Fruit fly (Drosophila melanogaster) whole organism, embryonic: ENCODE data around the gene Dph3.

Experiments used
- Abd-B ChIP-seq: fragments of 200-800 bp; sonication (Bioruptor generic); optimal IDR thresholded peaks from 2 replicates; lab custom pipeline; 2018; ENCODE audit warnings: missing biosample characterization, mild to moderate bottlenecking, missing genetic modification characterization, moderate library complexity
- Asciz ChIP-seq: fragments of 200-800 bp; sonication (Bioruptor generic); optimal IDR thresholded peaks from 2 replicates; lab custom pipeline; 2017; ENCODE audit warnings: missing biosample characterization, mild to moderate bottlenecking, missing genetic modification characterization, missing genetic modification reagents
- CG1024 ChIP-seq: fragments of 200-800 bp; sonication (Bioruptor generic); IDR thresholded peaks from 2 replicates; pipeline ENCODE4 v1.3.6; 2022; ENCODE audit warnings: missing biosample characterization, missing genetic modification characterization
- CG10267 ChIP-seq: fragments of 200-800 bp; sonication (Bioruptor generic); optimal IDR thresholded peaks from 2 replicates; lab custom pipeline; 2018; ENCODE audit warnings: missing biosample characterization, mild to moderate bottlenecking, missing genetic modification characterization, moderate library complexity
- CG10431 ChIP-seq: fragments of 200-800 bp; sonication (Bioruptor generic); optimal IDR thresholded peaks from 3 replicates; lab custom pipeline; 2018; ENCODE audit warnings: missing biosample characterization, mild to moderate bottlenecking, missing genetic modification characterization
- CG10979 ChIP-seq: fragments of 200-800 bp; sonication (Bioruptor generic); optimal IDR thresholded peaks from 2 replicates; lab custom pipeline; 2018; ENCODE audit warnings: missing biosample characterization, mild to moderate bottlenecking, missing genetic modification characterization, moderate library complexity
- CG15011 ChIP-seq: fragments of 200-800 bp; sonication (Bioruptor generic); optimal IDR thresholded peaks from 3 replicates; lab custom pipeline; 2018; ENCODE audit warnings: missing biosample characterization, mild to moderate bottlenecking, missing genetic modification characterization
- CG17186 ChIP-seq: fragments of 200-800 bp; sonication (Bioruptor generic); optimal IDR thresholded peaks from 3 replicates; lab custom pipeline; 2017; ENCODE audit warnings: missing biosample characterization, missing genetic modification reagents, missing genetic modification characterization
- CG17359 ChIP-seq: fragments of 200-800 bp; sonication (Bioruptor generic); optimal IDR thresholded peaks from 3 replicates; lab custom pipeline; 2018; ENCODE audit warnings: missing biosample characterization, mild to moderate bottlenecking, missing genetic modification characterization, moderate library complexity
- CG17361 ChIP-seq: fragments of 200-800 bp; sonication (Bioruptor generic); IDR thresholded peaks from 3 replicates; pipeline ENCODE4 v1.3.6; 2022; ENCODE audit warnings: missing biosample characterization, missing genetic modification characterization
- CG17612 ChIP-seq: fragments of 200-800 bp; sonication (Bioruptor generic); IDR thresholded peaks from 2 replicates; pipeline ENCODE4 v1.3.6; 2022; ENCODE audit warnings: missing biosample characterization, missing genetic modification characterization
- CG18599 ChIP-seq: fragments of 200-800 bp; sonication (Bioruptor generic); optimal IDR thresholded peaks from 3 replicates; lab custom pipeline; 2017; ENCODE audit warnings: missing biosample characterization, missing genetic modification characterization, mild to moderate bottlenecking, moderate library complexity, missing genetic modification reagents
- CG31388 ChIP-seq: fragments of 200-800 bp; sonication (Bioruptor generic); optimal IDR thresholded peaks from 2 replicates; lab custom pipeline; 2016; ENCODE audit warnings: missing biosample characterization, missing genetic modification characterization
- CG5245 ChIP-seq: fragments of 200-800 bp; sonication (Bioruptor generic); optimal IDR thresholded peaks from 3 replicates; lab custom pipeline; 2016; ENCODE audit warnings: missing biosample characterization, missing genetic modification characterization
- CG6175 ChIP-seq: fragments of 200-800 bp; sonication (Bioruptor generic); IDR thresholded peaks from 3 replicates; pipeline ENCODE4 v1.3.6; 2022; ENCODE audit warnings: missing biosample characterization, missing genetic modification characterization
- CG6683 ChIP-seq: fragments of 200-800 bp; sonication (Bioruptor generic); optimal IDR thresholded peaks from 2 replicates; lab custom pipeline; 2017; ENCODE audit warnings: missing biosample characterization, mild to moderate bottlenecking, missing genetic modification characterization, missing genetic modification reagents
- CG7745 ChIP-seq: fragments of 200-800 bp; sonication (Bioruptor generic); optimal IDR thresholded peaks from 2 replicates; lab custom pipeline; 2018; ENCODE audit warnings: missing biosample characterization, mild to moderate bottlenecking, missing genetic modification characterization, moderate library complexity
- CG7839 ChIP-seq: fragments of 200-800 bp; sonication (Bioruptor generic); optimal IDR thresholded peaks from 3 replicates; lab custom pipeline; 2018; ENCODE audit warnings: missing biosample characterization, mild to moderate bottlenecking, missing genetic modification characterization, moderate library complexity
- CG8388 ChIP-seq: fragments of 200-800 bp; sonication (Bioruptor generic); optimal IDR thresholded peaks from 2 replicates; lab custom pipeline; 2019; ENCODE audit warnings: missing biosample characterization, mild to moderate bottlenecking, missing genetic modification characterization, moderate library complexity
- CG8478 ChIP-seq: fragments of >200 bp; optimal IDR thresholded peaks from 2 replicates; lab custom pipeline; 2018
- Camta ChIP-seq: fragments of 200-800 bp; sonication (Bioruptor generic); optimal IDR thresholded peaks from 2 replicates; lab custom pipeline; 2016; ENCODE audit warnings: missing biosample characterization, missing genetic modification characterization
- D19B ChIP-seq: fragments of 200-800 bp; sonication (Bioruptor generic); optimal IDR thresholded peaks from 2 replicates; lab custom pipeline; 2017; ENCODE audit warnings: missing biosample characterization, mild to moderate bottlenecking, missing genetic modification characterization
- Deaf1 ChIP-seq: fragments of 200-800 bp; optimal IDR thresholded peaks from 3 replicates; lab custom pipeline; 2019; ENCODE audit warnings: missing biosample characterization, mild to moderate bottlenecking, missing genetic modification characterization, moderate library complexity
- HLHmδ ChIP-seq: fragments of 200-800 bp; sonication (Bioruptor generic); optimal IDR thresholded peaks from 2 replicates; lab custom pipeline; 2018; ENCODE audit warnings: missing biosample characterization, mild to moderate bottlenecking, missing genetic modification characterization, moderate library complexity
- Lim3 ChIP-seq: fragments of 200-800 bp; sonication (Bioruptor generic); IDR thresholded peaks from 2 replicates; pipeline ENCODE4 v1.3.6; 2022; ENCODE audit warnings: missing biosample characterization, missing genetic modification characterization
- MBD-R2 ChIP-seq: fragments of 200-800 bp; sonication (Bioruptor generic); IDR thresholded peaks from 2 replicates; pipeline ENCODE4 v1.3.6; 2022; ENCODE audit warnings: missing biosample characterization, missing genetic modification characterization
- MTF-1 ChIP-seq: fragments of 200-800 bp; sonication (Bioruptor generic); optimal IDR thresholded peaks from 2 replicates; lab custom pipeline; 2018; ENCODE audit warnings: missing biosample characterization, mild to moderate bottlenecking, missing genetic modification characterization, borderline replicate concordance
- Optix ChIP-seq: fragments of 200-800 bp; sonication (Bioruptor generic); IDR thresholded peaks from 3 replicates; pipeline ENCODE4 v1.3.6; 2022; ENCODE audit warnings: missing biosample characterization, missing genetic modification characterization
- Sox100B ChIP-seq: fragments of 200-800 bp; sonication (Bioruptor generic); optimal IDR thresholded peaks from 3 replicates; lab custom pipeline; 2018; ENCODE audit warnings: missing biosample characterization, mild to moderate bottlenecking, missing genetic modification characterization
- Ssrp ChIP-seq: fragments of 200-800 bp; sonication (Bioruptor generic); optimal IDR thresholded peaks from 2 replicates; lab custom pipeline; 2018; ENCODE audit warnings: missing biosample characterization, mild to moderate bottlenecking, missing genetic modification characterization, moderate library complexity
- Taf1 ChIP-seq: fragments of 200-800 bp; sonication (Bioruptor generic); IDR thresholded peaks from 2 replicates; pipeline ENCODE4 v1.3.6; 2022; ENCODE audit warnings: missing biosample characterization, missing genetic modification characterization
- Xbp1 ChIP-seq: fragments of 200-800 bp; sonication (Bioruptor generic); optimal IDR thresholded peaks from 3 replicates; lab custom pipeline; 2016; ENCODE audit warnings: missing biosample characterization, mild to moderate bottlenecking, missing genetic modification characterization
- chm ChIP-seq: fragments of 200-800 bp; sonication (Bioruptor generic); IDR thresholded peaks from 2 replicates; pipeline ENCODE4 v1.3.6; 2022; ENCODE audit warnings: missing biosample characterization, missing genetic modification characterization
- dati ChIP-seq: fragments of 200-800 bp; sonication (Bioruptor generic); IDR thresholded peaks from 2 replicates; pipeline ENCODE4 v1.3.6; 2022; ENCODE audit warnings: missing biosample characterization, missing genetic modification characterization
- dmrt99B ChIP-seq: fragments of 200-800 bp; sonication (Bioruptor generic); optimal IDR thresholded peaks from 2 replicates; lab custom pipeline; 2018; ENCODE audit warnings: missing biosample characterization, mild to moderate bottlenecking, missing genetic modification characterization, moderate library complexity
- ftz-f1 ChIP-seq: fragments of 200-800 bp; sonication (Bioruptor generic); optimal IDR thresholded peaks from 2 replicates; lab custom pipeline; 2016; ENCODE audit warnings: missing biosample characterization, missing genetic modification characterization
- grau ChIP-seq: fragments of 200-800 bp; optimal IDR thresholded peaks from 3 replicates; lab custom pipeline; 2019; ENCODE audit warnings: missing biosample characterization, mild to moderate bottlenecking, missing genetic modification characterization, moderate library complexity
- mirr ChIP-seq: fragments of 200-800 bp; sonication (Bioruptor generic); optimal IDR thresholded peaks from 3 replicates; lab custom pipeline; 2018; ENCODE audit warnings: missing biosample characterization, mild to moderate bottlenecking, missing genetic modification characterization
- org-1 ChIP-seq: fragments of 200-800 bp; sonication (Bioruptor generic); optimal IDR thresholded peaks from 2 replicates; lab custom pipeline; 2017; ENCODE audit warnings: missing biosample characterization, missing genetic modification characterization
- psq ChIP-seq: fragments of 200-800 bp; sonication (Bioruptor generic); optimal IDR thresholded peaks from 2 replicates; lab custom pipeline; 2017; ENCODE audit warnings: missing biosample characterization, missing genetic modification characterization
- repo ChIP-seq: fragments of 200-800 bp; sonication (Bioruptor generic); optimal IDR thresholded peaks from 2 replicates; lab custom pipeline; 2016; ENCODE audit warnings: missing biosample characterization, missing genetic modification characterization
- rib ChIP-seq: fragments of 200-800 bp; sonication (Bioruptor generic); IDR thresholded peaks from 2 replicates; pipeline ENCODE4 v1.3.6; 2022; ENCODE audit warnings: missing biosample characterization, missing genetic modification characterization
- tgo ChIP-seq: fragments of 200-800 bp; sonication (Bioruptor generic); IDR thresholded peaks from 3 replicates; pipeline ENCODE4 v1.3.6; 2022; ENCODE audit warnings: missing biosample characterization, missing genetic modification characterization
- tin ChIP-seq: fragments of 200-800 bp; sonication (Bioruptor generic); optimal IDR thresholded peaks from 3 replicates; lab custom pipeline; 2016; ENCODE audit warnings: missing biosample characterization, missing genetic modification characterization
- tll ChIP-seq, 2 experiments: fragments of 200-800 bp in 1 of 2; fragments of >200 bp in 1 of 2; sonication (Bioruptor generic) in 1 of 2; optimal IDR thresholded peaks; 2 replicates each; lab custom pipeline; 2017 to 2019; ENCODE audit warnings: missing biosample characterization in 2 of 2, missing genetic modification characterization in 2 of 2, mild to moderate bottlenecking in 1 of 2, moderate library complexity in 1 of 2
- vnd ChIP-seq: fragments of 200-800 bp; sonication (Bioruptor generic); IDR thresholded peaks from 3 replicates; pipeline ENCODE4 v1.3.6; 2022; ENCODE audit warnings: missing biosample characterization, missing genetic modification characterization; ENCODE audit not compliant: partially characterized antibody
- wor ChIP-seq: fragments of 200-800 bp; sonication (Bioruptor generic); IDR thresholded peaks from 2 replicates; pipeline ENCODE4 v1.3.6; 2022; ENCODE audit warnings: missing biosample characterization, missing genetic modification characterization
- yki ChIP-seq: fragments of >200 bp; optimal IDR thresholded peaks from 3 replicates; lab custom pipeline; 2018
- z ChIP-seq: fragments of 200-800 bp; sonication (Bioruptor generic); IDR thresholded peaks from 3 replicates; pipeline ENCODE4 v1.3.6; 2022; ENCODE audit warnings: missing biosample characterization, missing genetic modification characterization

The Dph3 gene

DNA sequence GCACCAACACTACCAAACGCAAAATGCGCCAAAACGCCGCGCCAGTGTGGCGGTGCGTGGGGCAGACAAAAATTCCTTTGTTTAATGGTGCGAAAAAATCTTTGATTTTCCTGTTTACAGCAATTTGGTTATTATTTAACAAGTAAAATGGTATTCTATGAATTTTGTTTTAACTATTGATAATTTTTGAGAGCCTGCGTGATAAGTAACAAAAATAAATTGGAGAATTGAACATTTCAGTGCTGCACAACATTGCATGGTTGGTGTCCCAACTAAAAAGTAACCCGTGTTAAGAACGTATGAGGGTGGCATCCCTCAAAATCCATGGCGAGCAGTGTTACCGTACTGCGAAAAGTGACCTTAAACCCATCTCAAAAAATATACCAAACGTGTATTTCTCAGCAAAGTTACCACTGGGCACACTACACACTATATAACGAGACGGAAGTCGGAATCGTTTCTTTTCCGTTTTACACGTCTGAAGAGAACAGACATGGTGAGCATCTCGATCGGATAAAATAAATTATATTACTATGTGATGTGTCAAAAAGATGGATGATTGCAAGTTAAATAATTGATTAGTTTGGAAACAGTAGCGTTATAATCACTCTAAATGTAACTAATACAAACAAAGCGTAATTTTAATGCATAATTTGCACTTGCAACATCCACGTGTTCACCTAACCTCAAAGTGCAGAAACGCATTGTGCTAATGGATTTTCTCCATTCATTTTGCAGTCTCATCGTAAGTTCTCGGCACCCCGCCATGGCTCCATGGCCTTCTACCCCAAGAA, 10.1 kb upstream of the Dph3 start, which contains the start of the genes CG6693 and RpL3 (continued):
- TF ChIP-seq CG10431 (peak; percentile 88), CG7839 (peak; percentile 77), Deaf1 (tag; lab: Kevin White, UChicago) (peak; percentile 49), Camta (peak; percentile 38), CG10979 (tag; lab: Kevin White, UChicago) (peak; percentile 64), CG17186 (peak; percentile 80), CG31388 (GFP tag; lab: Kevin White, UChicago) (no peak), Xbp1 (peak; percentile 52), CG8388 (GFP tag; lab: Kevin White, UChicago) (peak; percentile 58), rib (GFP tag; lab: Robert Waterston, UW) (peak; percentile 71), HLHmδ (peak; percentile 95), dmrt99B (peak; percentile 68), z (peak; percentile 56; the same call in 1 of the 3 replicates), CG8478 (peak; percentile 69), vnd (GFP tag; lab: Robert Waterston, UW) (no peak), Asciz (GFP tag; lab: Kevin White, UChicago) (peak; percentile 86), tll (GFP tag; optimal IDR thresholded peaks at IDR 0.05; lab: Kevin White, UChicago) (no peak), chm (GFP tag; lab: Robert Waterston, UW) (peak; percentile 94), yki (lab: Kevin White, UChicago) (no peak), repo (GFP tag; lab: Kevin White, UChicago) (peak; percentile 39), CG17361 (GFP tag; lab: Robert Waterston, UW) (peak; percentile 78), ftz-f1 (GFP tag; lab: Kevin White, UChicago) (no peak), CG5245 (peak; percentile 38), mirr (peak; percentile 90), Abd-B (GFP tag; lab: Kevin White, UChicago) (no peak), MBD-R2 (GFP tag; lab: Robert Waterston, UW) (peak; percentile 53), Taf1 (peak; percentile 37), wor (GFP tag; lab: Robert Waterston, UW) (no peak), Sox100B (GFP tag; lab: Kevin White, UChicago) (peak; percentile 68), D19B (GFP tag; lab: Kevin White, UChicago) (peak; percentile 53), grau (tag; lab: Kevin White, UChicago) (peak; percentile 77), CG7745 (peak; percentile 39), CG18599 (peak; percentile 72), CG10267 (tag; lab: Kevin White, UChicago) (peak; percentile 96), Ssrp (tag; lab: Kevin White, UChicago) (peak; percentile 26), CG6683 (GFP tag; lab: Kevin White, UChicago) (peak; percentile 65), psq (GFP tag; lab: Kevin White, UChicago) (no peak), CG17359 (tag; lab: Kevin White, UChicago) (peak; percentile 84), CG6175 (GFP tag; lab: Robert Waterston, UW) (peak; percentile 36; the same call in 1 of the 3 replicates), MTF-1 (peak; percentile 96), CG1024 (GFP tag; lab: Robert Waterston, UW) (peak; percentile 65), dati (GFP tag; lab: Robert Waterston, UW) (0 out of 2 replicates have a peak, but pooled peaks have one; percentile 29), CG15011 (peak; percentile 77), Optix (GFP tag; lab: Robert Waterston, UW) (peak; percentile 70), Lim3 (GFP tag; lab: Robert Waterston, UW) (no peak), CG17612 (GFP tag; lab: Robert Waterston, UW) (0 out of 2 replicates have a peak, but pooled peaks have one; percentile 61), tgo (GFP tag; lab: Robert Waterston, UW) (peak; percentile 22; the same call in 1 of the 3 replicates), tin (peak; percentile 21), org-1 (GFP tag; lab: Kevin White, UChicago) (peak; percentile 56)
